Fruit fly (Drosophila melanogaster): ENCODE measurements around the gene GstZ2.

The GstZ2 gene

dm6 chr3R:9460488-9461150 lies at the start of gene GstZ2 (continued):
- TF ChIP-seq CG17385 (GFP tag; optimal IDR thresholded peaks at IDR 0.05) (no peak), crol (GFP tag; IDR thresholded peaks at IDR 0.05) (no peak), sens-2 (GFP tag; IDR thresholded peaks at IDR 0.05) (no peak), CG12236 (GFP tag; optimal IDR thresholded peaks at IDR 0.05) (no peak), pzg (GFP tag; optimal IDR thresholded peaks at IDR 0.05) (peak; percentile 12), p53 (GFP tag; optimal IDR thresholded peaks at IDR 0.05) (no peak), CG31441 (GFP tag; IDR thresholded peaks at IDR 0.05) (no peak), CG9437 (GFP tag; optimal IDR thresholded peaks at IDR 0.05) (no peak), gro (GFP tag; optimal IDR thresholded peaks at IDR 0.05) (no peak), CG1529 (GFP tag; optimal IDR thresholded peaks at IDR 0.05) (no peak), D (optimal IDR thresholded peaks at IDR 0.05) (no peak), D (GFP tag; optimal IDR thresholded peaks at IDR 0.05) (no peak), hth (optimal IDR thresholded peaks at IDR 0.05) (no peak), CG12219 (GFP tag; optimal IDR thresholded peaks at IDR 0.05) (no peak), Xrp1 (GFP tag; IDR thresholded peaks at IDR 0.05) (no peak), nom (GFP tag; optimal IDR thresholded peaks at IDR 0.05) (no peak), CG4730 (GFP tag; IDR thresholded peaks at IDR 0.05) (no peak), Dbx (GFP tag; IDR thresholded peaks at IDR 0.05) (peak; percentile 17; the same call in 1 of the 3 replicates), dimm (GFP tag; IDR thresholded peaks at IDR 0.05) (no peak), Taf1 (GFP tag; IDR thresholded peaks at IDR 0.05) (no peak), bcd (GFP tag; optimal IDR thresholded peaks at IDR 0.05) (no peak), slou (GFP tag; optimal IDR thresholded peaks at IDR 0.05) (no peak), CG12071 (GFP tag; optimal IDR thresholded peaks at IDR 0.05) (no peak), Lpt (GFP tag; optimal IDR thresholded peaks at IDR 0.05) (no peak), CG13123 (GFP tag; optimal IDR thresholded peaks at IDR 0.05) (no peak), Atf3 (GFP tag; optimal IDR thresholded peaks at IDR 0.05) (no peak), cg (GFP tag; optimal IDR thresholded peaks at IDR 0.05) (no peak), ash1 (GFP tag; optimal IDR thresholded peaks at IDR 0.05) (no peak), fu2 (GFP tag; optimal IDR thresholded peaks at IDR 0.05) (no peak), CG12391 (tag; optimal IDR thresholded peaks at IDR 0.05) (no peak)

- TF ChIP-seq CG10147 (GFP tag; optimal IDR thresholded peaks at IDR 0.05) (peak; percentile 8), Ets97D (GFP tag; optimal IDR thresholded peaks at IDR 0.05) (peak; percentile 78), CG12769 (tag; optimal IDR thresholded peaks at IDR 0.05) (peak; percentile 12), cato (GFP tag; optimal IDR thresholded peaks at IDR 0.05; ENCODE audit: borderline replicate concordance) (no peak), stwl (tag; optimal IDR thresholded peaks at IDR 0.05) (peak; percentile 68), CG10267 (tag; optimal IDR thresholded peaks at IDR 0.05) (peak; percentile 65), seq (GFP tag; IDR thresholded peaks at IDR 0.05) (no peak), CG2116 (GFP tag; optimal IDR thresholded peaks at IDR 0.05) (peak; percentile 95), CG2120 (GFP tag; optimal IDR thresholded peaks at IDR 0.05) (peak; percentile 33), HmgD (GFP tag; optimal IDR thresholded peaks at IDR 0.05) (peak; percentile 85), Hr78 (GFP tag; optimal IDR thresholded peaks at IDR 0.05) (no peak), Dad (GFP tag; optimal IDR thresholded peaks at IDR 0.05) (no peak), Sry-δ (GFP tag; optimal IDR thresholded peaks at IDR 0.05) (peak; percentile 98), sd (tag; optimal IDR thresholded peaks at IDR 0.05) (peak; percentile 60), Hmx (GFP tag; optimal IDR thresholded peaks at IDR 0.05) (no peak), dati (GFP tag; IDR thresholded peaks at IDR 0.05) (no peak), D19A (tag; optimal IDR thresholded peaks at IDR 0.05) (no peak), Nf-YC (tag; optimal IDR thresholded peaks at IDR 0.05) (peak; percentile 40), dysf (GFP tag; IDR thresholded peaks at IDR 0.05) (no peak), scrt (GFP tag; optimal IDR thresholded peaks at IDR 0.05) (no peak), CG18476 (GFP tag; optimal IDR thresholded peaks at IDR 0.05) (no peak), pzg (GFP tag; optimal IDR thresholded peaks at IDR 0.05) (peak; percentile 95), HHEX (GFP tag; optimal IDR thresholded peaks at IDR 0.05) (no peak)
Observed at dm6 chr3R:9510070-9510518, 49.6 kb upstream of the GstZ2 start, which contains the start of gene rump. Gene rump (minus strand): TSS chr3R:9510324.
